Worm (Caenorhabditis elegans) whole organism, early embryonic: ENCODE data around the gene bli-2.

ENCODE experiments used
- B0310.2 ChIP-seq: sonication (generic microtip); optimal IDR thresholded peaks from 2 replicates; lab custom pipeline; 2016; ENCODE audit warnings: mild to moderate bottlenecking, missing genetic modification characterization, missing compliant biosample characterization
- F13C5.2 ChIP-seq: sonication (generic microtip); optimal IDR thresholded peaks from 2 replicates; lab custom pipeline; 2017; ENCODE audit warnings: mild to moderate bottlenecking, missing genetic modification characterization, inconsistent platforms, missing compliant biosample characterization
- aly-1 ChIP-seq: sonication (generic microtip); optimal IDR thresholded peaks from 2 replicates; lab custom pipeline; 2016; ENCODE audit warnings: missing genetic modification characterization, missing compliant biosample characterization
- ama-1 ChIP-seq: fragments of 150-350 bp; optimal IDR thresholded peaks from 2 replicates; lab custom pipeline; 2014
- ceh-36 ChIP-seq: sonication (generic microtip); optimal IDR thresholded peaks from 2 replicates; lab custom pipeline; 2016; ENCODE audit warnings: missing genetic modification characterization, inconsistent platforms, missing compliant biosample characterization
- ets-7 ChIP-seq: sonication (generic microtip); optimal IDR thresholded peaks from 2 replicates; lab custom pipeline; 2016; ENCODE audit warnings: missing genotype, missing genetic modification characterization, missing compliant biosample characterization
- flt-1 ChIP-seq: fragments of 200-800 bp; sonication (Bioruptor generic); IDR thresholded peaks from 2 replicates; pipeline ENCODE4 v1.3.6; 2022; ENCODE audit warnings: missing genetic modification characterization, missing compliant biosample characterization
- hmg-4 ChIP-seq: fragments of 200-800 bp; sonication (Bioruptor generic); optimal IDR thresholded peaks from 2 replicates; lab custom pipeline; 2018; ENCODE audit warnings: mild to moderate bottlenecking, missing genetic modification characterization, missing compliant biosample characterization
- scrt-1 ChIP-seq: fragments of 200-800 bp; sonication (Bioruptor generic); IDR thresholded peaks from 2 replicates; pipeline ENCODE4 v1.3.6; 2022; ENCODE audit warnings: missing genetic modification characterization, missing compliant biosample characterization

DNA sequence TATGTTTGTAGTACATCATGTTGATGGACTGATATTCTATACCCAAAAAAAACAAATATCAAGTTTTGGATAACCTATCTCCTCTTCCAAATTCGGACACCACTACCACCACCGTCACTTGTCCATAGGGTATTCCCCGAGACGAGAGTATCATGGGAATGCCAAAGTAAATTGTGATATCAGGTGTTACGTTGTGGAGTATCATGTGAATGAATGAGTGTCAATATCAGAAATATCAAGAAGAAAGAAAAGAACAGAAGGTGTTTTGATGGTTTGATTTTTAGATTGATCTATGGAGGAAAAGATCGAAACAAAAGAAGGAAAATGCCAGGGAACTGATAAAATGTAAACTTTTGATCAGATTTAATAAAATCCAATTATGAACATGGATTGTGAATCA, 46.0 kb upstream of the bli-2 start:
- TF ChIP-seq ets-7, result no peak
- no peak for TF ChIP-seq B0310.2 (tag; lab: Kevin White, UChicago)
- TF ChIP-seq ama-1 (lab: Kevin White, UChicago), result no peak
- TF ChIP-seq hmg-4, result no peak
- TF ChIP-seq scrt-1, result no peak
- no peak for TF ChIP-seq F13C5.2 (tag; lab: Kevin White, UChicago)
- no peak for TF ChIP-seq flt-1
- no peak for TF ChIP-seq aly-1 (tag; lab: Kevin White, UChicago)
- no peak for TF ChIP-seq ceh-36 (tag; lab: Kevin White, UChicago)
